Fruit fly (Drosophila melanogaster): ENCODE data around the gene Spn28Da.

The Spn28Da gene

DNA sequence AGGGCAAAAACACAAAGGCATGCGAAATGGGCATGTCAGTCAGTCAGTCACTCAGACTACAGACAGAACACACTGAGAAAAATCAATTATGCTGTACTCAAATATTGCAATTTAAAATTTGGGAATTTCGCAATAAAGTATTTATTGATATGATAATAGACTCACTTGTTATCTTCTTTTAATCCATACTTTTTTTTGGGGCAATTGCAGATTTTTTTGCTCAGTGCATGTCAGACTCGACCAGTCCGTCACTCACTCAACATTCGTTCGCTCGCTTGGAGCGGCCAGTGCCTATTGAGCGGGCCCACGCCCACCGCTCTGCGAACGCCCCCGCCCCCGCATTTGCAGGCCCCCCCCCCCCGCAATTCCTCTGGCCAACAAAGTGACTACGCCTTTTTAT, 27.4 kb upstream of the Spn28Da start (continued):
- TF ChIP-seq CG12769 (tag; optimal IDR thresholded peaks at IDR 0.05) (peak; percentile 89), CG6791 (GFP tag; IDR thresholded peaks at IDR 0.05; ENCODE audit: partially characterized antibody) (no peak), CG15269 (tag; optimal IDR thresholded peaks at IDR 0.05) (peak; percentile 81), wek (GFP tag; optimal IDR thresholded peaks at IDR 0.05) (peak; percentile 28), chinmo (GFP tag; IDR thresholded peaks at IDR 0.05; ENCODE audit: partially characterized antibody) (no peak), cato (GFP tag; optimal IDR thresholded peaks at IDR 0.05; ENCODE audit: borderline replicate concordance) (peak; percentile 49), CG17186 (GFP tag; optimal IDR thresholded peaks at IDR 0.05) (no peak), hbn (GFP tag; IDR thresholded peaks at IDR 0.05; ENCODE audit: partially characterized antibody) (no peak), Taf1 (GFP tag; IDR thresholded peaks at IDR 0.05) (peak; percentile 47; the same call in 1 of the 2 replicates), fru (optimal IDR thresholded peaks at IDR 0.05) (no peak), salm (tag; optimal IDR thresholded peaks at IDR 0.05) (peak; percentile 45), CG11093 (GFP tag; IDR thresholded peaks at IDR 0.05) (peak; percentile 46; the same call in 1 of the 3 replicates), CG10321 (GFP tag; IDR thresholded peaks at IDR 0.05) (no peak; the same call in 1 of the 2 replicates), gsb (GFP tag; IDR thresholded peaks at IDR 0.05) (no peak), unpg (GFP tag; optimal IDR thresholded peaks at IDR 0.05) (peak; percentile 84), Lhr (GFP tag; optimal IDR thresholded peaks at IDR 0.05) (no peak), nom (GFP tag; optimal IDR thresholded peaks at IDR 0.05) (peak; percentile 44), Dad (GFP tag; optimal IDR thresholded peaks at IDR 0.05) (no peak), CG1603 (tag; optimal IDR thresholded peaks at IDR 0.05) (peak; percentile 88), cg (GFP tag; optimal IDR thresholded peaks at IDR 0.05) (no peak), Rfx (GFP tag; IDR thresholded peaks at IDR 0.05) (peak; percentile 75), CG7786 (GFP tag; optimal IDR thresholded peaks at IDR 0.05) (peak; percentile 59), CG8388 (GFP tag; optimal IDR thresholded peaks at IDR 0.05) (peak; percentile 61), Blimp-1 (GFP tag; optimal IDR thresholded peaks at IDR 0.05) (peak; percentile 10), tgo (GFP tag; IDR thresholded peaks at IDR 0.05) (peak; percentile 81), Spps (tag; optimal IDR thresholded peaks at IDR 0.05) (no peak), CG18011 (GFP tag; optimal IDR thresholded peaks at IDR 0.05) (peak; percentile 36), CG14441 (GFP tag; IDR thresholded peaks at IDR 0.05) (peak; percentile 79), gem (tag; optimal IDR thresholded peaks at IDR 0.05) (peak; percentile 84), wdn (GFP tag; IDR thresholded peaks at IDR 0.05) (peak; percentile 73), CG11695 (GFP tag; IDR thresholded peaks at IDR 0.05) (peak; percentile 72; the same call in 2 of the 3 replicates), CG8478 (optimal IDR thresholded peaks at IDR 0.05) (no peak), CG7928 (GFP tag; optimal IDR thresholded peaks at IDR 0.05) (no peak), Aef1 (GFP tag; IDR thresholded peaks at IDR 0.05) (peak; percentile 68), CG8944 (GFP tag; optimal IDR thresholded peaks at IDR 0.05) (peak; percentile 50), grau (tag; optimal IDR thresholded peaks at IDR 0.05) (peak; percentile 75), emc (GFP tag; optimal IDR thresholded peaks at IDR 0.05) (no peak), pita (GFP tag; optimal IDR thresholded peaks at IDR 0.05) (no peak), CG33213 (GFP tag; optimal IDR thresholded peaks at IDR 0.05) (no peak), jing (GFP tag; optimal IDR thresholded peaks at IDR 0.05) (peak; percentile 51), CG18476 (GFP tag; optimal IDR thresholded peaks at IDR 0.05) (no peak), CG3281 (GFP tag; optimal IDR thresholded peaks at IDR 0.05) (no peak), CG3726 (GFP tag; IDR thresholded peaks at IDR 0.05) (peak; percentile 63; the same call in 2 of the 3 replicates), nau (GFP tag; optimal IDR thresholded peaks at IDR 0.05) (no peak), CG6813 (GFP tag; optimal IDR thresholded peaks at IDR 0.05) (no peak), GATAe (GFP tag; conservative IDR thresholded peaks at IDR 0.05) (no peak), CG12942 (GFP tag; optimal IDR thresholded peaks at IDR 0.05) (peak; percentile 47), stwl (tag; optimal IDR thresholded peaks at IDR 0.05) (no peak), CG2116 (GFP tag; optimal IDR thresholded peaks at IDR 0.05) (peak; percentile 25), NC2α (GFP tag; optimal IDR thresholded peaks at IDR 0.05) (no peak), CG4617 (GFP tag; optimal IDR thresholded peaks at IDR 0.05; ENCODE audit: borderline replicate concordance) (peak; percentile 12)

All from whole organism, embryonic.